Fruit fly (Drosophila melanogaster): ENCODE results near the gene Glut1.

- TF ChIP-seq Sox102F (GFP tag; optimal IDR thresholded peaks at IDR 0.05) (no peak), CG34406 (GFP tag; optimal IDR thresholded peaks at IDR 0.05) (no peak), fd59A (GFP tag; optimal IDR thresholded peaks at IDR 0.05) (no peak), Gug (GFP tag; IDR thresholded peaks at IDR 0.05) (no peak), CG8119 (GFP tag; IDR thresholded peaks at IDR 0.05) (no peak), CG7368 (GFP tag; optimal IDR thresholded peaks at IDR 0.05) (no peak), Blimp-1 (GFP tag; optimal IDR thresholded peaks at IDR 0.05) (no peak), topi (GFP tag; optimal IDR thresholded peaks at IDR 0.05) (no peak), spab (GFP tag; optimal IDR thresholded peaks at IDR 0.05) (no peak)
Measured at dm6 chr3L:1010969-1011368, 97.1 kb downstream of the Glut1 start.

Measured in whole organism, prepupa.